Fruit fly (Drosophila melanogaster) whole organism, wandering third instar larva: Measurements from ENCODE around the gene SecS.

ENCODE experiments used
- Abd-B ChIP-seq: fragments of >200 bp; optimal IDR thresholded peaks from 2 replicates; lab custom pipeline; 2017; ENCODE audit warnings: missing biosample characterization, missing genetic modification characterization
- CG32264 ChIP-seq: fragments of 200-800 bp; sonication (Bioruptor generic); optimal IDR thresholded peaks from 2 replicates; lab custom pipeline; 2016; ENCODE audit warnings: missing biosample characterization, missing genetic modification characterization
- CG9705 ChIP-seq: fragments of 200-800 bp; sonication (Bioruptor generic); optimal IDR thresholded peaks from 2 replicates; lab custom pipeline; 2018; ENCODE audit warnings: missing biosample characterization, mild to moderate bottlenecking, missing genetic modification characterization
- CrebA ChIP-seq: fragments of 200-800 bp; sonication (Bioruptor generic); optimal IDR thresholded peaks from 2 replicates; lab custom pipeline; 2016; ENCODE audit warnings: missing biosample characterization, mild to moderate bottlenecking, missing genetic modification characterization, borderline replicate concordance
- Dfd ChIP-seq: fragments of >200 bp; optimal IDR thresholded peaks from 2 replicates; lab custom pipeline; 2017; ENCODE audit warnings: missing biosample characterization, missing genetic modification characterization
- Dif ChIP-seq: fragments of 200-275, 200-300 bp; sonication (Bioruptor generic); optimal IDR thresholded peaks from 2 replicates; lab custom pipeline; 2018; ENCODE audit warnings: missing biosample characterization, missing genetic modification characterization; ENCODE audit not compliant: partially characterized antibody
- GATAd ChIP-seq: sonication (Bioruptor generic); optimal IDR thresholded peaks from 2 replicates; lab custom pipeline; 2016; ENCODE audit warnings: missing biosample characterization, missing genetic modification characterization
- HLH106 ChIP-seq: fragments of 200-800 bp; optimal IDR thresholded peaks from 3 replicates; lab custom pipeline; 2019; ENCODE audit warnings: missing biosample characterization, mild to moderate bottlenecking, missing genetic modification characterization, moderate library complexity
- Hnf4 ChIP-seq: fragments of 200-800 bp; sonication (Bioruptor generic); optimal IDR thresholded peaks from 2 replicates; lab custom pipeline; 2016; ENCODE audit warnings: missing biosample characterization, mild to moderate bottlenecking, missing genetic modification characterization
- Hr78 ChIP-seq: fragments of >200 bp; optimal IDR thresholded peaks from 2 replicates; lab custom pipeline; 2017; ENCODE audit warnings: missing biosample characterization, missing genetic modification characterization
- Hr83 ChIP-seq: fragments of 200-300 bp; sonication (Bioruptor generic); optimal IDR thresholded peaks from 2 replicates; lab custom pipeline; 2016; ENCODE audit warnings: missing biosample characterization, mild to moderate bottlenecking, missing genetic modification characterization, moderate library complexity; ENCODE audit not compliant: poor library complexity, severe bottlenecking
- Jra ChIP-seq: sonication (Bioruptor generic); optimal IDR thresholded peaks from 2 replicates; lab custom pipeline; 2016; ENCODE audit warnings: missing biosample characterization, missing genetic modification characterization
- Mio ChIP-seq: sonication (Bioruptor generic); optimal IDR thresholded peaks from 2 replicates; lab custom pipeline; 2016; ENCODE audit warnings: missing biosample characterization, missing genetic modification characterization
- Myc ChIP-seq: fragments of >200 bp; optimal IDR thresholded peaks from 2 replicates; lab custom pipeline; 2017
- N ChIP-seq: fragments of >200 bp; optimal IDR thresholded peaks from 2 replicates; lab custom pipeline; 2018; ENCODE audit warnings: missing biosample characterization, missing external identifiers, missing genetic modification characterization
- OdsH ChIP-seq: fragments of 200-800 bp; sonication (Bioruptor generic); optimal IDR thresholded peaks from 2 replicates; lab custom pipeline; 2016; ENCODE audit warnings: missing biosample characterization, mild to moderate bottlenecking, missing genetic modification characterization
- Rel ChIP-seq, 2 experiments: fragments of 200-800 bp; sonication (Bioruptor generic) in 1 of 2; optimal IDR thresholded peaks; 2 replicates in 1 of 2; 3 replicates in 1 of 2; lab custom pipeline; 2016 to 2019; ENCODE audit warnings: mild to moderate bottlenecking in 2 of 2, missing biosample characterization in 2 of 2, missing genetic modification characterization in 2 of 2, moderate library complexity in 1 of 2
- Sp1 ChIP-seq: fragments of 200-800 bp; sonication (Bioruptor generic); optimal IDR thresholded peaks from 3 replicates; lab custom pipeline; 2019; ENCODE audit warnings: missing biosample characterization, mild to moderate bottlenecking, missing genetic modification characterization, moderate library complexity
- Vsx2 ChIP-seq: fragments of 200-300, 225-300 bp; sonication (Bioruptor generic); optimal IDR thresholded peaks from 2 replicates; lab custom pipeline; 2018; ENCODE audit warnings: missing biosample characterization, missing genetic modification characterization; ENCODE audit not compliant: partially characterized antibody
- br ChIP-seq: fragments of 200-800 bp; sonication (Bioruptor generic); optimal IDR thresholded peaks from 2 replicates; lab custom pipeline; 2016; ENCODE audit warnings: missing biosample characterization, missing genetic modification characterization
- brk ChIP-seq: fragments of 200-800 bp; sonication (Bioruptor generic); optimal IDR thresholded peaks from 2 replicates; lab custom pipeline; 2016; ENCODE audit warnings: missing biosample characterization, mild to moderate bottlenecking, missing genetic modification characterization
- dl ChIP-seq, 2 experiments: fragments of 175-275, 200-275 bp in 1 of 2; fragments of 200-275 bp in 1 of 2; sonication (Bioruptor generic); optimal IDR thresholded peaks; lab custom pipeline; 2018; ENCODE audit warnings: mild to moderate bottlenecking in 2 of 2, missing biosample characterization in 2 of 2, missing genetic modification characterization in 2 of 2, moderate library complexity in 2 of 2; ENCODE audit not compliant: partially characterized antibody in 2 of 2, insufficient read depth in 1 of 2
- dmrt93B ChIP-seq: fragments of 200-800 bp; sonication (Bioruptor generic); optimal IDR thresholded peaks from 2 replicates; lab custom pipeline; 2018; ENCODE audit warnings: missing biosample characterization, mild to moderate bottlenecking, missing genetic modification characterization
- dsf ChIP-seq: sonication (Bioruptor generic); optimal IDR thresholded peaks from 2 replicates; lab custom pipeline; 2016; ENCODE audit warnings: missing biosample characterization, missing genetic modification characterization, borderline replicate concordance
- ey ChIP-seq: fragments of 200-800 bp; sonication (Bioruptor generic); optimal IDR thresholded peaks from 2 replicates; lab custom pipeline; 2016; ENCODE audit warnings: missing biosample characterization, missing genetic modification characterization
- foxo ChIP-seq, 2 experiments: fragments of 200-800 bp; sonication (Bioruptor generic); optimal IDR thresholded peaks; 2 replicates in 1 of 2; 3 replicates in 1 of 2; lab custom pipeline; 2016 to 2017; ENCODE audit warnings: missing biosample characterization in 2 of 2, missing genetic modification characterization in 2 of 2
- fru ChIP-seq: fragments of 200-800 bp; sonication (Bioruptor generic); optimal IDR thresholded peaks from 3 replicates; lab custom pipeline; 2016; ENCODE audit warnings: missing biosample characterization, mild to moderate bottlenecking, missing genetic modification characterization
- h ChIP-seq: fragments of 200-800 bp; sonication (Bioruptor generic); optimal IDR thresholded peaks from 3 replicates; lab custom pipeline; 2016; ENCODE audit warnings: missing biosample characterization, mild to moderate bottlenecking, missing genetic modification characterization
- jim ChIP-seq: fragments of 175-275, 200-325 bp; sonication (Bioruptor generic); optimal IDR thresholded peaks from 2 replicates; lab custom pipeline; 2016; ENCODE audit warnings: missing biosample characterization, mild to moderate bottlenecking, missing genetic modification characterization
- lola ChIP-seq: fragments of >200 bp; optimal IDR thresholded peaks from 2 replicates; lab custom pipeline; 2017; ENCODE audit warnings: missing biosample characterization, missing genetic modification characterization
- pan ChIP-seq: fragments of >200 bp; optimal IDR thresholded peaks from 2 replicates; lab custom pipeline; 2017
- psq ChIP-seq: fragments of 200-800 bp; sonication (Bioruptor generic); optimal IDR thresholded peaks from 3 replicates; lab custom pipeline; 2017; ENCODE audit warnings: missing biosample characterization, mild to moderate bottlenecking, missing genetic modification characterization, moderate library complexity
- rgr ChIP-seq: fragments of 200-800 bp; sonication (Bioruptor generic); optimal IDR thresholded peaks from 3 replicates; lab custom pipeline; 2016; ENCODE audit warnings: missing biosample characterization, mild to moderate bottlenecking, missing genetic modification characterization
- sage ChIP-seq: fragments of 200-800 bp; sonication (Bioruptor generic); optimal IDR thresholded peaks from 2 replicates; lab custom pipeline; 2016; ENCODE audit warnings: missing biosample characterization, mild to moderate bottlenecking, missing genetic modification characterization
- sv ChIP-seq: fragments of 200-800 bp; sonication (Bioruptor generic); optimal IDR thresholded peaks from 3 replicates; lab custom pipeline; 2016; ENCODE audit warnings: missing biosample characterization, missing genetic modification characterization
- tai ChIP-seq: sonication (Bioruptor generic); optimal IDR thresholded peaks from 2 replicates; lab custom pipeline; 2016; ENCODE audit warnings: missing biosample characterization, missing genetic modification characterization
- usp ChIP-seq: fragments of >200 bp; optimal IDR thresholded peaks from 2 replicates; lab custom pipeline; 2017; ENCODE audit warnings: missing biosample characterization, missing genetic modification characterization
- woc ChIP-seq: sonication (Bioruptor generic); optimal IDR thresholded peaks from 2 replicates; lab custom pipeline; 2016; ENCODE audit warnings: missing biosample characterization, mild to moderate bottlenecking, missing genetic modification characterization

The SecS gene

DNA sequence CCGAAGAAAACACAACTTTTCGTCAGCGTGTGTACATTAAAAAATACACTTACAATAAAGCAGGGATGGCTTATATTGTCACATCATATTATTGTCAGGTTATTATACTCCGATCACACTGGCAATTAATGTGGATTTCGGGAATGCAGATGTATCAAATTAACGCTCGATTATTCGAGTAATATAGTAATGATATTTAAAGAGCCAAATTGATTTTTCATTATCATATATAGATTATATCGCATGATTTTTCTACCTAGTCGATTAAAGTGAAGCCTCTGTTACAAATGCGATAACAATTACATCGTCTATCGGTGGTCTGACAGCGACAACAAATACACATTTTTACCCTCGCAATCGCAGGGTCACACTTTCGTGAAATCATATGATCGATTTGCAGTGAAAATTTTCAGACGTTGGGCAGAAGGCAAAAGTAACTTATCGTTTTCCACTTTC, 9.8 kb upstream of the SecS start, which contains the start of the genes noi and Vha26 (continued):
- TF ChIP-seq woc (GFP tag; lab: Kevin White, UChicago) (peak; percentile 61), Rel (GFP tag; optimal IDR thresholded peaks at IDR 0.05; lab: Kevin White, UChicago) (no peak), Rel (tag; optimal IDR thresholded peaks at IDR 0.05; lab: Kevin White, UChicago) (peak; percentile 24), fru (GFP tag; lab: Kevin White, UChicago) (no peak), N (GFP tag; lab: Kevin White, UChicago) (peak; percentile 96), CG32264 (peak; percentile 4), CrebA (no peak), dl (GFP tag; optimal IDR thresholded peaks at IDR 0.05; lab: Kevin White, UChicago; ENCODE audit: insufficient read depth in 1 of 2, partially characterized antibody in 2 of 2) (no peak), pan (no peak), rgr (GFP tag; lab: Kevin White, UChicago) (peak; percentile 12), Mio (GFP tag; lab: Kevin White, UChicago) (no peak), foxo (GFP tag; optimal IDR thresholded peaks at IDR 0.05; lab: Kevin White, UChicago) (peak in 1 of 2 experiments; percentile 25), Dfd (no peak), usp (GFP tag; lab: Kevin White, UChicago) (no peak)

DNA sequence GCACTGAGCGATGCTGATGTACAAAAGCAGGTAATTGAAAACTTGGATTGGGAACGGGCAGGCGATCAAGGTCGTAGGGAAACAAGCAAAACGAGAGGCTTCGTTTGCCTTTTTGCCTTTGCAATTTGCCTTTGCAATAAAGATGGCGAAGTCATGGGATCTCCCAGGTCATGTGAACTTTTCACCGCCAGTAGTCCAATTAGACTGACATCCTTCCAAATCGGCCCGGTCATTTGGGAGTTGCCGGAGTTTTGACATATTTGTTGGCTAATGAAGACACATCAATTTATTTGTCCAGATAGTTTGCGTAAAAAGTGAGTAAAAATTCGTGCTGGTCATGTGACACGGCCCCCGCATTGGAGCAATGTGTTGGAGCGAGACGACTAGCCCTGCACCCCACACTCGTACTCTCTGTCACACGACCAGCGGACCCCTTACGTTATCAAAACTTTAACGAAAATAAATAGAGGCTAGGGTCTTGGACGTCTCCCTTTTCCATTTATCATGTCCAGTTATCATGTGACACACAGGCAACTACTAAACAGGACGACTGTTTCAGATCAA, 9.1 kb upstream of the SecS start:
- TF ChIP-seq h (no peak), Rel (GFP tag; optimal IDR thresholded peaks at IDR 0.05; lab: Kevin White, UChicago) (no peak), Rel (tag; optimal IDR thresholded peaks at IDR 0.05; lab: Kevin White, UChicago) (peak; percentile 44)

- TF ChIP-seq h, result no peak
- TF ChIP-seq Rel (GFP tag; optimal IDR thresholded peaks at IDR 0.05; lab: Kevin White, UChicago), result no peak
- no peak for TF ChIP-seq Rel (tag; optimal IDR thresholded peaks at IDR 0.05; lab: Kevin White, UChicago)
- TF ChIP-seq Myc (lab: Kevin White, UChicago), result peak; percentile 31
- TF ChIP-seq OdsH, result no peak
- TF ChIP-seq N (GFP tag; lab: Kevin White, UChicago), result peak; percentile 3
- TF ChIP-seq Abd-B (GFP tag; lab: Kevin White, UChicago), result no peak
These were observed 6.4 kb upstream of the SecS start for dm6 chr3R:5594878-5595277.

- TF ChIP-seq ey (GFP tag; lab: Kevin White, UChicago), result no peak
- TF ChIP-seq usp (GFP tag; lab: Kevin White, UChicago), result no peak
- peak; percentile 6 for TF ChIP-seq Dif (GFP tag; lab: Kevin White, UChicago)
- TF ChIP-seq h, result no peak
- no peak for TF ChIP-seq N (GFP tag; lab: Kevin White, UChicago)
- no peak for TF ChIP-seq Vsx2 (GFP tag; lab: Kevin White, UChicago)
- TF ChIP-seq jim (GFP tag; lab: Kevin White, UChicago), result peak; percentile 55
- TF ChIP-seq pan, result no peak
- no peak for TF ChIP-seq brk (GFP tag; lab: Kevin White, UChicago)
- peak; percentile 39 for TF ChIP-seq Myc (lab: Kevin White, UChicago)
- TF ChIP-seq OdsH, result peak; percentile 16
- TF ChIP-seq rgr (GFP tag; lab: Kevin White, UChicago), result no peak
- TF ChIP-seq HLH106, result no peak
- TF ChIP-seq Dfd, result no peak
- TF ChIP-seq Jra, result no peak
- no peak for TF ChIP-seq Sp1 (GFP tag; lab: Kevin White, UChicago)
- no peak for TF ChIP-seq br (GFP tag; lab: Kevin White, UChicago)
- no peak for TF ChIP-seq sage (GFP tag; lab: Kevin White, UChicago)
- no peak for TF ChIP-seq dmrt93B (GFP tag; lab: Kevin White, UChicago)
- TF ChIP-seq Rel (GFP tag; optimal IDR thresholded peaks at IDR 0.05; lab: Kevin White, UChicago), result no peak
- no peak for TF ChIP-seq Rel (tag; optimal IDR thresholded peaks at IDR 0.05; lab: Kevin White, UChicago)
- no peak for TF ChIP-seq GATAd (GFP tag; lab: Kevin White, UChicago)
- peak; percentile 1 for TF ChIP-seq woc (GFP tag; lab: Kevin White, UChicago)
- no peak for TF ChIP-seq Hnf4
- no peak for TF ChIP-seq psq
- TF ChIP-seq CG32264, result no peak
- no peak for TF ChIP-seq Hr78 (GFP tag; lab: Kevin White, UChicago)
- no peak for TF ChIP-seq fru (GFP tag; lab: Kevin White, UChicago)
- TF ChIP-seq Hr83 (GFP tag; lab: Kevin White, UChicago), result peak; percentile 27
- TF ChIP-seq CG9705 (GFP tag; lab: Kevin White, UChicago), result no peak
- no peak for TF ChIP-seq sv
- TF ChIP-seq lola (GFP tag; lab: Kevin White, UChicago), result no peak
- TF ChIP-seq dl (GFP tag; optimal IDR thresholded peaks at IDR 0.05; lab: Kevin White, UChicago; ENCODE audit: insufficient read depth in 1 of 2, partially characterized antibody in 2 of 2), result peak in 1 of 2 experiments; percentile 56
- TF ChIP-seq Mio (GFP tag; lab: Kevin White, UChicago), result no peak
- no peak for TF ChIP-seq foxo (GFP tag; optimal IDR thresholded peaks at IDR 0.05; lab: Kevin White, UChicago)
- no peak for TF ChIP-seq tai (GFP tag; lab: Kevin White, UChicago)
- TF ChIP-seq Abd-B (GFP tag; lab: Kevin White, UChicago), result no peak
- TF ChIP-seq CrebA, result no peak
- TF ChIP-seq dsf (GFP tag; lab: Kevin White, UChicago), result no peak
These were observed 1.5 kb upstream of the SecS start for dm6 chr3R:5599521-5600360.
